Worm (Caenorhabditis elegans) whole organism, L3 larva: Measurements from ENCODE around the gene F26F2.4.

Source experiments
- egl-27 ChIP-seq: sonication (generic microtip); optimal IDR thresholded peaks from 4 replicates; lab custom pipeline; 2017; ENCODE audit warnings: missing biosample characterization, missing genetic modification reagents, missing genetic modification characterization
- lin-39 ChIP-seq: fragments of 150-350 bp; optimal IDR thresholded peaks from 2 replicates; lab custom pipeline; 2018; ENCODE audit warnings: missing biosample characterization, missing genetic modification reagents, missing genetic modification characterization
- nhr-237 ChIP-seq: fragments of 150-350 bp; optimal IDR thresholded peaks from 2 replicates; lab custom pipeline; 2014; ENCODE audit warnings: missing biosample characterization, missing genetic modification characterization
- nhr-25 ChIP-seq: sonication (generic microtip); optimal IDR thresholded peaks from 2 replicates; lab custom pipeline; 2017; ENCODE audit warnings: missing biosample characterization, missing genetic modification characterization
- nhr-28 ChIP-seq: fragments of 150-350 bp; optimal IDR thresholded peaks from 2 replicates; lab custom pipeline; 2014; ENCODE audit warnings: missing biosample characterization, missing genetic modification characterization
- pha-4 ChIP-seq: fragments of 150-350 bp; optimal IDR thresholded peaks from 2 replicates; lab custom pipeline; 2014; ENCODE audit warnings: missing biosample characterization, missing genetic modification reagents, missing genetic modification characterization
- snpc-4 ChIP-seq: fragments of 150-350 bp; optimal IDR thresholded peaks from 2 replicates; lab custom pipeline; 2014; ENCODE audit warnings: missing biosample characterization, missing genetic modification characterization
- unc-62 ChIP-seq: fragments of 150-350 bp; sonication (generic microtip); optimal IDR thresholded peaks from 4 replicates; lab custom pipeline; 2014; ENCODE audit warnings: missing biosample characterization, missing genetic modification reagents, missing genetic modification characterization

- TF ChIP-seq nhr-237 (tag; lab: Kevin White, UChicago) (no peak), egl-27 (tag; lab: Kevin White, UChicago) (no peak), snpc-4 (no peak), lin-39 (no peak), nhr-28 (tag; lab: Kevin White, UChicago) (no peak), nhr-25 (no peak), pha-4 (tag; lab: Kevin White, UChicago) (no peak), unc-62 (no peak)
Observed at ce11 chrV:20558270-20558669, 10.8 kb upstream of the F26F2.4 start, which contains the start of gene abf-4.
